Worm (Caenorhabditis elegans) whole organism, late embryonic: ENCODE measurements around the gene ift-74.

Experiments
- F13H6.1 ChIP-seq: sonication (generic microtip); optimal IDR thresholded peaks from 2 replicates; lab custom pipeline; 2016; ENCODE audit warnings: missing genetic modification characterization, missing compliant biosample characterization
- K02D7.2 ChIP-seq: sonication (generic microtip); optimal IDR thresholded peaks from 2 replicates; lab custom pipeline; 2017; ENCODE audit warnings: mild to moderate bottlenecking, missing genetic modification characterization, missing compliant biosample characterization
- K09A11.1 ChIP-seq: sonication (generic microtip); optimal IDR thresholded peaks from 2 replicates; lab custom pipeline; 2017; ENCODE audit warnings: antibody characterized with exemption, mild to moderate bottlenecking, missing genetic modification characterization, missing compliant biosample characterization; ENCODE audit not compliant: insufficient read depth
- ahr-1 ChIP-seq: sonication (generic microtip); optimal IDR thresholded peaks from 2 replicates; lab custom pipeline; 2016; ENCODE audit warnings: missing genetic modification characterization, missing compliant biosample characterization
- ama-1 ChIP-seq: fragments of 150-350 bp; optimal IDR thresholded peaks from 2 replicates; lab custom pipeline; 2014
- ceh-24 ChIP-seq: sonication (generic microtip); optimal IDR thresholded peaks from 2 replicates; lab custom pipeline; 2016; ENCODE audit warnings: mild to moderate bottlenecking, missing genetic modification characterization, missing compliant biosample characterization
- ceh-31 ChIP-seq: sonication (generic microtip); optimal IDR thresholded peaks from 2 replicates; lab custom pipeline; 2016; ENCODE audit warnings: missing genetic modification characterization, missing compliant biosample characterization
- ceh-34 ChIP-seq: sonication (generic microtip); optimal IDR thresholded peaks from 2 replicates; lab custom pipeline; 2016; ENCODE audit warnings: mild to moderate bottlenecking, missing genetic modification characterization, missing compliant biosample characterization
- ceh-45 ChIP-seq: fragments of 200-800 bp; sonication (Bioruptor generic); IDR thresholded peaks from 2 replicates; pipeline ENCODE4 v1.3.6; 2022; ENCODE audit warnings: missing genetic modification reagents, missing genetic modification characterization, missing compliant biosample characterization
- che-1 ChIP-seq: sonication (generic microtip); optimal IDR thresholded peaks from 2 replicates; lab custom pipeline; 2016; ENCODE audit warnings: mild to moderate bottlenecking, missing genetic modification characterization, missing compliant biosample characterization
- dmd-4 ChIP-seq: sonication (generic microtip); optimal IDR thresholded peaks from 2 replicates; lab custom pipeline; 2016; ENCODE audit warnings: borderline replicate concordance, missing genetic modification characterization, missing compliant biosample characterization
- elt-2 ChIP-seq: sonication (generic microtip); optimal IDR thresholded peaks from 2 replicates; lab custom pipeline; 2016; ENCODE audit warnings: missing genetic modification reagents, missing genetic modification characterization, missing compliant biosample characterization
- elt-4 ChIP-seq: sonication (generic microtip); optimal IDR thresholded peaks from 2 replicates; lab custom pipeline; 2016; ENCODE audit warnings: missing genetic modification characterization, missing compliant biosample characterization
- eyg-1 ChIP-seq: sonication (generic microtip); optimal IDR thresholded peaks from 2 replicates; lab custom pipeline; 2016; ENCODE audit warnings: missing genotype, missing genetic modification characterization, missing compliant biosample characterization
- fax-1 ChIP-seq: sonication (generic microtip); optimal IDR thresholded peaks from 2 replicates; lab custom pipeline; 2016; ENCODE audit warnings: missing genotype, missing genetic modification characterization, missing compliant biosample characterization
- fkh-10 ChIP-seq: fragments of 150-350 bp; optimal IDR thresholded peaks from 2 replicates; lab custom pipeline; 2014; ENCODE audit warnings: missing biosample characterization, missing genetic modification reagents, missing genetic modification characterization
- gmeb-2 ChIP-seq: sonication (generic microtip); optimal IDR thresholded peaks from 2 replicates; lab custom pipeline; 2016; ENCODE audit warnings: missing genetic modification characterization, inconsistent platforms, missing compliant biosample characterization
- hlh-13 ChIP-seq: fragments of 200-800 bp; sonication (Bioruptor generic); optimal IDR thresholded peaks from 2 replicates; lab custom pipeline; 2018; ENCODE audit warnings: mild to moderate bottlenecking, missing genetic modification characterization, missing compliant biosample characterization
- hlh-30 ChIP-seq: sonication (generic microtip); optimal IDR thresholded peaks from 2 replicates; lab custom pipeline; 2017; ENCODE audit warnings: antibody characterized with exemption, missing genetic modification characterization, missing compliant biosample characterization; ENCODE audit not compliant: insufficient read depth
- lin-11 ChIP-seq: fragments of 200-800 bp; sonication (Bioruptor generic); optimal IDR thresholded peaks from 2 replicates; lab custom pipeline; 2018; ENCODE audit warnings: mild to moderate bottlenecking, missing genetic modification characterization, missing compliant biosample characterization
- mec-3 ChIP-seq: sonication (generic microtip); optimal IDR thresholded peaks from 2 replicates; lab custom pipeline; 2016; ENCODE audit warnings: borderline replicate concordance, missing genetic modification characterization, missing compliant biosample characterization
- nfya-1 ChIP-seq: sonication (generic microtip); optimal IDR thresholded peaks from 2 replicates; lab custom pipeline; 2017; ENCODE audit warnings: missing genetic modification characterization, mild to moderate bottlenecking, missing compliant biosample characterization, antibody characterized with exemption, moderate library complexity
- nhr-11 ChIP-seq: fragments of 150-350 bp; optimal IDR thresholded peaks from 2 replicates; lab custom pipeline; 2014; ENCODE audit warnings: missing biosample characterization, missing genetic modification characterization
- nhr-232 ChIP-seq: sonication (generic microtip); optimal IDR thresholded peaks from 2 replicates; lab custom pipeline; 2016; ENCODE audit warnings: missing genetic modification characterization, missing compliant biosample characterization
- pag-3 ChIP-seq: sonication (generic microtip); optimal IDR thresholded peaks from 2 replicates; lab custom pipeline; 2016; ENCODE audit warnings: missing compliant biosample characterization, missing genetic modification characterization, borderline replicate concordance
- pat-9 ChIP-seq: fragments of 200-800 bp; sonication (Bioruptor generic); optimal IDR thresholded peaks from 2 replicates; lab custom pipeline; 2018; ENCODE audit warnings: mild to moderate bottlenecking, missing genetic modification characterization, moderate library complexity, missing compliant biosample characterization
- pax-1 ChIP-seq: fragments of 150-350 bp; optimal IDR thresholded peaks from 2 replicates; lab custom pipeline; 2014; ENCODE audit warnings: missing biosample characterization, missing genetic modification characterization
- pha-4 ChIP-seq: fragments of 150-350 bp; optimal IDR thresholded peaks from 2 replicates; lab custom pipeline; 2018; ENCODE audit warnings: missing biosample characterization, missing genetic modification reagents, missing genetic modification characterization
- pqm-1 ChIP-seq: sonication (generic microtip); optimal IDR thresholded peaks from 2 replicates; lab custom pipeline; 2016; ENCODE audit warnings: missing genetic modification characterization, missing compliant biosample characterization
- ref-2 ChIP-seq: sonication (generic microtip); optimal IDR thresholded peaks from 2 replicates; lab custom pipeline; 2016; ENCODE audit warnings: missing genetic modification characterization, missing compliant biosample characterization
- tbx-2 ChIP-seq: sonication (generic microtip); optimal IDR thresholded peaks from 2 replicates; lab custom pipeline; 2016; ENCODE audit warnings: missing genetic modification characterization, missing compliant biosample characterization
- unc-3 ChIP-seq, 2 experiments: fragments of 200-800 bp in 1 of 2; sonication (Bioruptor generic) in 1 of 2; sonication (generic microtip) in 1 of 2; conservative IDR thresholded peaks in 1 of 2; optimal IDR thresholded peaks in 1 of 2; 2 replicates each; pipeline versions ENCODE4 v1.3.6 to Lab custom; 2016 to 2022; ENCODE audit warnings: missing compliant biosample characterization in 2 of 2, missing genetic modification characterization in 2 of 2, missing genetic modification reagents in 1 of 2
- ztf-16 ChIP-seq: sonication (generic microtip); optimal IDR thresholded peaks from 2 replicates; lab custom pipeline; 2017; ENCODE audit warnings: missing genetic modification characterization, missing compliant biosample characterization

The ift-74 gene

ce11 chrII:6651719-6652118 lies 28.1 kb upstream of the ift-74 start, which contains the start of gene sra-26:
Gene sra-26 (minus strand): TSS chrII:6651819.
- TF ChIP-seq fax-1 (tag; lab: Kevin White, UChicago) (no peak), gmeb-2 (no peak), pha-4 (tag; lab: Kevin White, UChicago) (no peak), K02D7.2 (tag; lab: Kevin White, UChicago) (no peak), dmd-4 (tag; lab: Kevin White, UChicago) (no peak), pag-3 (tag; lab: Kevin White, UChicago) (no peak), ama-1 (lab: Kevin White, UChicago) (no peak), pqm-1 (no peak), ref-2 (tag; lab: Kevin White, UChicago) (no peak), ahr-1 (no peak), ceh-31 (tag; lab: Kevin White, UChicago) (no peak), ceh-34 (tag; lab: Kevin White, UChicago) (no peak)

DNA sequence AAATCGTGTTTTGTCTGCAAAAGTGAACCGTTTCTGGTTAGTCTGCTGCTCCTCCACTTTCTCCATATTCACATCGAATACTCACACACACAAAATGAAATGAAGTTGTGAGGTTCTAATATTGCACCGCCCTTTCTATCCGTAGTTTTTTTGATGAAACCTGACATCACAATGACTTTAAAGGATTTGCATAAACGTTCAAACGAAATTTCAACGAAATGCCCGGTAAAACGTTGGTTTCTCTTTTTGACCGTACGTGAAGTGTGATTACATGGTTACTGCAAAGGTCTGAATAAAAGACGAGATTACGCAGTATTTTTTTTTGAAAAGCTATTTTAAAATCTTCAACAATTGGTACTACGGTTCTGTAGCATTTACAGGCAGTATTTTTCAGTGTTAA lies 25.5 kb upstream of the ift-74 start, which contains the start of gene T19D12.9:
TSS of gene T19D12.9 (minus strand) at position 101 of the 400 bp plus-strand sequence.
- TF ChIP-seq ceh-34 (tag; lab: Kevin White, UChicago) (no peak), F13H6.1 (tag; lab: Kevin White, UChicago) (no peak), hlh-13 (GFP tag; lab: Kevin White, UChicago) (no peak), hlh-30 (tag; lab: Kevin White, UChicago) (no peak), fkh-10 (GFP tag; lab: Kevin White, UChicago) (no peak), elt-4 (tag; lab: Kevin White, UChicago) (no peak), elt-2 (tag; lab: Kevin White, UChicago) (no peak), nfya-1 (tag; lab: Kevin White, UChicago) (no peak), unc-3 (GFP tag; conservative IDR thresholded peaks at IDR 0.05; lab: Robert Waterston, UW) (no peak), unc-3 (tag; optimal IDR thresholded peaks at IDR 0.05; lab: Kevin White, UChicago) (no peak), ama-1 (lab: Kevin White, UChicago) (no peak), pax-1 (tag; lab: Kevin White, UChicago) (no peak), lin-11 (tag; lab: Kevin White, UChicago) (no peak), fax-1 (tag; lab: Kevin White, UChicago) (no peak), eyg-1 (tag; lab: Kevin White, UChicago) (no peak), che-1 (tag; lab: Kevin White, UChicago) (no peak), pag-3 (tag; lab: Kevin White, UChicago) (no peak)
- TF ChIP-seq, all 69 proteins: peak for 0

ce11 chrII:6658766-6659165 lies 21.1 kb upstream of the ift-74 start, which contains the start of gene T19D12.10:
Gene T19D12.10 (minus strand): TSS chrII:6658866.
- no peak for TF ChIP-seq ama-1 (lab: Kevin White, UChicago)
- TF ChIP-seq nhr-11 (tag; lab: Kevin White, UChicago), result no peak
- TF ChIP-seq ztf-16, result no peak
- TF ChIP-seq mec-3 (tag; lab: Kevin White, UChicago), result no peak
- no peak for TF ChIP-seq tbx-2 (tag; lab: Kevin White, UChicago)
- no peak for TF ChIP-seq ceh-45
- no peak for TF ChIP-seq ceh-31 (tag; lab: Kevin White, UChicago)

- TF ChIP-seq K09A11.1 (tag; lab: Kevin White, UChicago), result no peak
- TF ChIP-seq elt-2 (tag; lab: Kevin White, UChicago), result peak; percentile 18
- TF ChIP-seq, all 69 proteins: peak for 1
Observed at ce11 chrII:6661211-6661610, 18.6 kb upstream of the ift-74 start, which contains the start of gene T19D12.2. Gene T19D12.2 (plus strand): TSS chrII:6661335.

ce11 chrII:6663799-6664198 lies 16.0 kb upstream of the ift-74 start:
- TF ChIP-seq pat-9 (tag; lab: Kevin White, UChicago) (no peak), nhr-11 (tag; lab: Kevin White, UChicago) (no peak), ceh-45 (no peak), fkh-10 (GFP tag; lab: Kevin White, UChicago) (no peak), ceh-24 (tag; lab: Kevin White, UChicago) (no peak), K09A11.1 (tag; lab: Kevin White, UChicago) (no peak), nhr-232 (no peak)
